Fruit fly (Drosophila melanogaster): Measurements from ENCODE around the gene RpL9.

Gene RpL9

DNA sequence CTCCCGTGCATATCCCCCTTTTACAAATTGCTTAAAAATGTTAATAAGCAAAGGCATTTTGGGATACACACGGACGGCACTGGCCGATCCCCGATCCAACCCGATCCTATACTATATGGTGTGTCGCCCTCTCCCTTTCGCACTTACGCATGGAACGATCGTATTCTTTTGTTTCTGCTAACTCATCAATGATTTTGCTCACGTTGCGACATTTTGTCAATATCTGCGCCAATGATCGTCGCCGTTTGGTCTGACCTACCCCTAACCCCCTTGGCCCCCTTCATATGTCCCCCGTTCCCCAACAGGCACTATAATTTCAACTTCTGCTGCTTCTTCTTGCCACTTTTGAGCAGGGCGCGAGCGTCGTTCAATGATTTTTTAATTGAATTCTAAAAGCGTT lies 45.7 kb upstream of the RpL9 start:
- TF ChIP-seq CG13204 (GFP tag; optimal IDR thresholded peaks at IDR 0.05) (peak; percentile 5), CG15710 (tag; optimal IDR thresholded peaks at IDR 0.05) (no peak), CG9948 (tag; optimal IDR thresholded peaks at IDR 0.05) (no peak), EcR (GFP tag; optimal IDR thresholded peaks at IDR 0.05) (peak; percentile 41), rn (GFP tag; IDR thresholded peaks at IDR 0.05) (no peak)

DNA sequence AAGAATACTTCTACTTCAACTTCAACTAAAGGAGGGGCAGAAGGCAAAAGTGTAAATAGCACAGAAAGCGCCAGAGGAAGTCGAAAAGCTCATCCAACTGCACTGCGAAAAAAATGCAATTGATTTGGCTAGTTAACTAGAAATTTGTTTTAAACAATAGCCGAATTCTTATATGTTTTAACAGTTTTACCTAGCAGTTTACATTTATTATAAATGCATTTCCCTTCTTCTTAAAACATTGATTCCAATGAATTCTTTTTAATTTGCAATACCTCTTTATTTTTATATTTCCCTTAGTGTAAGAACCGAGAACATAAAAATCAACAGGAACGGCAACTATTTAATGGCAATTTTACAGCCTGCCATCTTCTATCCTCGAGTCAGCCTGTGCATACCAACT lies 44.3 kb upstream of the RpL9 start:
- peak; percentile 14 for TF ChIP-seq Pif1A (GFP tag; optimal IDR thresholded peaks at IDR 0.05)
- no peak for TF ChIP-seq CG15710 (tag; optimal IDR thresholded peaks at IDR 0.05)
- TF ChIP-seq EcR (GFP tag; optimal IDR thresholded peaks at IDR 0.05): no peak
- peak; percentile 18 for TF ChIP-seq gl (tag; optimal IDR thresholded peaks at IDR 0.05)
- TF ChIP-seq CG4496 (GFP tag; IDR thresholded peaks at IDR 0.05): no peak
- peak; percentile 8 for TF ChIP-seq Pif1B (GFP tag; optimal IDR thresholded peaks at IDR 0.05)
- TF ChIP-seq CG13204 (GFP tag; optimal IDR thresholded peaks at IDR 0.05): no peak
- TF ChIP-seq CG14655 (GFP tag; optimal IDR thresholded peaks at IDR 0.05): peak; percentile 70
- no peak for TF ChIP-seq CG32121 (GFP tag; IDR thresholded peaks at IDR 0.05)
- TF ChIP-seq CG10348 (GFP tag; IDR thresholded peaks at IDR 0.05): no peak
- TF ChIP-seq CG12605 (GFP tag; IDR thresholded peaks at IDR 0.05): no peak
- no peak for TF ChIP-seq Snoo (tag; optimal IDR thresholded peaks at IDR 0.05)
- no peak for TF ChIP-seq rn (GFP tag; IDR thresholded peaks at IDR 0.05)
- peak; percentile 52 for TF ChIP-seq CG9948 (tag; optimal IDR thresholded peaks at IDR 0.05)
- no peak for TF ChIP-seq fd96Ca (GFP tag; IDR thresholded peaks at IDR 0.05)
- peak; percentile 66 for TF ChIP-seq CG17806 (tag; optimal IDR thresholded peaks at IDR 0.05)
- no peak for TF ChIP-seq Ets98B (GFP tag; IDR thresholded peaks at IDR 0.05)
- peak; percentile 67 for TF ChIP-seq CG8159 (tag; optimal IDR thresholded peaks at IDR 0.05)
- no peak for TF ChIP-seq CG34367 (tag; optimal IDR thresholded peaks at IDR 0.05)
- peak; percentile 51 for TF ChIP-seq CG8301 (tag; optimal IDR thresholded peaks at IDR 0.05)
- TF ChIP-seq D1 (tag; optimal IDR thresholded peaks at IDR 0.05): no peak

DNA sequence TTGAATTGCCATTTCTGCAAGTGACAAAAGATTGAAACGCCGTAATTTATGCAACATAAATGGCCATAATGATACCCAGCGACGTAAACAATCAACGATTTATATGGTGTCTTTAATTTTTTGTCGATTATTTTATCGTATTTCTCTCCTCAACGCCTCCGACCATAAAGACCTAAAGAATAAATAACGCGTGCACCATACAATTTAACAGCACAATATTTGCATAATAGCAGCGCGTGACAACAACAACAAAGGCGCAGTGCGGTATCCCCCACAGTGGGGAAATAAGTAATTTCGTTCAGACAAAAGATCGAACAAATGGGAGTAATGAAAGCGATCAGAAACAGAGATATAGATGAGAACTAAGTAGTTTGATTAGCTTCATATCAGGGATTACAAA lies 42.1 kb upstream of the RpL9 start:
- TF ChIP-seq Pif1B (GFP tag; optimal IDR thresholded peaks at IDR 0.05) (no peak), rn (GFP tag; IDR thresholded peaks at IDR 0.05) (no peak), CG8301 (tag; optimal IDR thresholded peaks at IDR 0.05) (no peak), D1 (tag; optimal IDR thresholded peaks at IDR 0.05) (no peak), CG14655 (GFP tag; optimal IDR thresholded peaks at IDR 0.05) (no peak), gl (tag; optimal IDR thresholded peaks at IDR 0.05) (no peak), EcR (GFP tag; optimal IDR thresholded peaks at IDR 0.05) (no peak), Ets98B (GFP tag; IDR thresholded peaks at IDR 0.05) (no peak)

DNA sequence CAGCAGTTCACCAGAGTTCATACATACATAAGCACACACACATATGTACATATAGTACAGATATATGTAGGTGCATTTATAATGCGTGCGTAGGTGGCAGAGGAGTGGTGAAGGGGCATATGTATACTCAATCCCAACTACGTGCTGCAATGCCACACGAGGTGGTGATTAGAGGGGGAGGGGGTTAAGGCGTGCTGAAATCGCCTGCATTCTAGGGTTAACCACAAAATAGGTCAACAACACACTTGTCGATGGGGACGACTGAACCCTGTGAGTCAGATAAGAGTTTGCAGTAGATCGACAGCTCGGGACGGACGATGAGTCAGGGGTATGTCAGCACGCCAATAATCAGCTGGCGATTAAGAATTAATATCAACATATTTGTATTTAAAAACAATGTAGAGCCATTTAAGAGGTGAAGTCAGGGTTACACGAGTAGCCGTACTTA lies 41.5 kb upstream of the RpL9 start:
- TF ChIP-seq gl (tag; optimal IDR thresholded peaks at IDR 0.05): no peak
- TF ChIP-seq EcR (GFP tag; optimal IDR thresholded peaks at IDR 0.05): peak; percentile 98
- peak; percentile 11; the same call in 1 of the 3 replicates for TF ChIP-seq fd96Ca (GFP tag; IDR thresholded peaks at IDR 0.05)

DNA sequence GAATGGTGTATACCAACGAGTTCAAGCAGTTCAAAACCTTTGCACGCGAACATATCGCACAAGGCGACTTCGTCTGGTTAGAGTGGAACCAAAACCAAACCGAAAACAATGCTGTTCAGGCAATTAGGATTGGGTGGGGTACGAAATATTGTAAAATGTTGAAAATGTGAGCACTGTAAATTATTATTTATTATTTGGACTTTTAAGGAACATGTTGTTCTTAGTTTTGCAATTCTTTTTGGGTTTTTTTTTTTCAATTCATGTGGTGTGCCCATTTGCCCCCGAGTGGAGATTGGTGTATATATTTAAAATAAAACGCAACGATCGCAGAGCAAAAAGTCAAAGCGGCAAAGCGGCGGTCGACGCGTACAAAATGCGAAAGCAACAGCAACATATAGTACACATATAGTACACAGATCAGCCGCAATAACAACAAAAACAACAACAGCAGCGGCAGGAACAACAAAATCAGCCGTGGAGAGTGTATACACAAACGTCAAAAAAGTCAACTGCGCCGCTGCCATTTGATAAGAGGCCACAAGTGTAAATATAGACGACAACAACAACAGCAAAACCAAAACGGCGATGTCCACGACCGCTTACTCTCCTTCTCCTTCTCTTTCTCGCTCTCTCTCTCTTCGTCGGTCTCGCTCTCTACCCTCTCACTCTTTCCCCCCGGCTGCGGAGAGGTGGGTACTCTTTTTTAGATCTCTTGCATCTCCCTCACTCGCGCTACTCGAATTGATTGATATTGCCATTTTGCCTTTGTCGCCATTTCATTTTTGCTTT lies 40.9 kb upstream of the RpL9 start:
- TF ChIP-seq CG13204 (GFP tag; optimal IDR thresholded peaks at IDR 0.05) (peak; percentile 83), CG15710 (tag; optimal IDR thresholded peaks at IDR 0.05) (peak; percentile 31), Pif1A (GFP tag; optimal IDR thresholded peaks at IDR 0.05) (peak; percentile 41), CG12605 (GFP tag; IDR thresholded peaks at IDR 0.05) (peak; percentile 37), CG8159 (tag; optimal IDR thresholded peaks at IDR 0.05) (peak; percentile 68), CG14655 (GFP tag; optimal IDR thresholded peaks at IDR 0.05) (peak; percentile 61), CG34367 (tag; optimal IDR thresholded peaks at IDR 0.05) (peak; percentile 11), CG9948 (tag; optimal IDR thresholded peaks at IDR 0.05) (peak; percentile 29), D1 (tag; optimal IDR thresholded peaks at IDR 0.05) (no peak), CG4496 (GFP tag; IDR thresholded peaks at IDR 0.05) (peak; percentile 49; the same call in 1 of the 3 replicates), fd96Ca (GFP tag; IDR thresholded peaks at IDR 0.05) (peak; percentile 52; the same call in 2 of the 3 replicates), Pif1B (GFP tag; optimal IDR thresholded peaks at IDR 0.05) (peak; percentile 12), CG17806 (tag; optimal IDR thresholded peaks at IDR 0.05) (no peak), Ets98B (GFP tag; IDR thresholded peaks at IDR 0.05) (peak; percentile 52), EcR (GFP tag; optimal IDR thresholded peaks at IDR 0.05) (no peak), CG10348 (GFP tag; IDR thresholded peaks at IDR 0.05) (0 out of 2 replicates have a peak, but pooled peaks have one; percentile 16), CG32121 (GFP tag; IDR thresholded peaks at IDR 0.05) (peak; percentile 48; the same call in 1 of the 2 replicates), Snoo (tag; optimal IDR thresholded peaks at IDR 0.05) (peak; percentile 52), rn (GFP tag; IDR thresholded peaks at IDR 0.05) (no peak), CG8301 (tag; optimal IDR thresholded peaks at IDR 0.05) (no peak), gl (tag; optimal IDR thresholded peaks at IDR 0.05) (peak; percentile 58)

DNA sequence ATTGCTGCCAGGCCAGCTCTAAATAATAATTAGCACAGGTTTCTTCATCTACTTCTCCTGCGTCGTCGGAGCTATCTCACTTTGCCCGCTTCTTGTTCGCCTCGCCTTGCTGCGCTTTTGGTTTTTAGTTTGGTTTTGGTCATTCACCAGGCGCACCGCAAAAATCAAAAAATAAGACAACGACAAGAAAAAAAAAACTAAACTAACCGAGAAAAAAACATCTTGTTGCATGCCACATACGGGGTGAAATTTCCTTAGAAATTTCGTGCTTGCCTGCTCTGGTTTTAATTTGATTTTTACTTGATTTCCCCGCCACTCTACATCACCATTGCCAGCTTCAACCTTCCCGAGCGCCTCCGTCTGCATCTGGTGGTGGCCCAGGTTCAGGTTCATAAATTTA lies 37.8 kb upstream of the RpL9 start:
- TF ChIP-seq CG12605 (GFP tag; IDR thresholded peaks at IDR 0.05): peak; percentile 29; the same call in 1 of the 2 replicates
- no peak for TF ChIP-seq D1 (tag; optimal IDR thresholded peaks at IDR 0.05)
